Worm (Caenorhabditis elegans): ENCODE data around the gene srh-33.

ce11 chrV:396309-396708, 46.8 kb downstream of the srh-33 start, which contains the start of gene nhr-253:
- TF ChIP-seq W03F9.2 (tag; optimal IDR thresholded peaks at IDR 0.05) (no peak), him-1 (tag; optimal IDR thresholded peaks at IDR 0.05) (no peak), dao-5 (tag; optimal IDR thresholded peaks at IDR 0.05) (no peak)

Measured in whole organism, L4/young adult.